Fruit fly (Drosophila melanogaster) whole organism, embryonic: ENCODE data around the gene gkt.

Experiments
- CG10267 ChIP-seq: fragments of 200-800 bp; sonication (Bioruptor generic); optimal IDR thresholded peaks from 2 replicates; lab custom pipeline; 2018; ENCODE audit warnings: missing biosample characterization, mild to moderate bottlenecking, missing genetic modification characterization, moderate library complexity
- CG10366 ChIP-seq: fragments of 200-800 bp; sonication (Bioruptor generic); IDR thresholded peaks from 2 replicates; pipeline ENCODE4 v1.3.6; 2022; ENCODE audit warnings: missing biosample characterization, missing genetic modification characterization
- CG11504 ChIP-seq: fragments of 200-800 bp; sonication (Bioruptor generic); optimal IDR thresholded peaks from 3 replicates; lab custom pipeline; 2019; ENCODE audit warnings: missing biosample characterization, mild to moderate bottlenecking, missing genetic modification characterization, moderate library complexity
- CG12769 ChIP-seq: fragments of 200-800 bp; sonication (Bioruptor generic); optimal IDR thresholded peaks from 2 replicates; lab custom pipeline; 2019; ENCODE audit warnings: missing biosample characterization, mild to moderate bottlenecking, missing genetic modification characterization, moderate library complexity
- CG13287 ChIP-seq: fragments of 200-800 bp; sonication (Bioruptor generic); IDR thresholded peaks from 2 replicates; pipeline ENCODE4 v1.3.6; 2022; ENCODE audit warnings: missing biosample characterization, missing genetic modification characterization; ENCODE audit not compliant: partially characterized antibody
- CG13894 ChIP-seq: fragments of 200-800 bp; sonication (Bioruptor generic); optimal IDR thresholded peaks from 3 replicates; lab custom pipeline; 2018; ENCODE audit warnings: missing biosample characterization, mild to moderate bottlenecking, missing genetic modification characterization, moderate library complexity
- CG14710 ChIP-seq: fragments of 200-800 bp; sonication (Bioruptor generic); optimal IDR thresholded peaks from 3 replicates; lab custom pipeline; 2019; ENCODE audit warnings: missing biosample characterization, mild to moderate bottlenecking, missing genetic modification characterization, moderate library complexity
- CG17359 ChIP-seq: fragments of 200-800 bp; sonication (Bioruptor generic); optimal IDR thresholded peaks from 3 replicates; lab custom pipeline; 2018; ENCODE audit warnings: missing biosample characterization, mild to moderate bottlenecking, missing genetic modification characterization, moderate library complexity
- CG2116 ChIP-seq: fragments of 200-800 bp; sonication (Bioruptor generic); optimal IDR thresholded peaks from 3 replicates; lab custom pipeline; 2018; ENCODE audit warnings: missing biosample characterization, mild to moderate bottlenecking, missing genetic modification characterization
- CG2199 ChIP-seq: fragments of 200-800 bp; sonication (Bioruptor generic); IDR thresholded peaks from 3 replicates; pipeline ENCODE4 v1.3.6; 2022; ENCODE audit warnings: missing biosample characterization, missing genetic modification characterization
- CG3281 ChIP-seq: fragments of 200-800 bp; sonication (Bioruptor generic); optimal IDR thresholded peaks from 3 replicates; lab custom pipeline; 2017; ENCODE audit warnings: missing biosample characterization, mild to moderate bottlenecking, missing genetic modification characterization
- CG33213 ChIP-seq: fragments of 200-800 bp; sonication (Bioruptor generic); optimal IDR thresholded peaks from 3 replicates; lab custom pipeline; 2016; ENCODE audit warnings: missing biosample characterization, missing genetic modification characterization
- CG34224 ChIP-seq: fragments of 200-800 bp; sonication (Bioruptor generic); IDR thresholded peaks from 3 replicates; pipeline ENCODE4 v1.3.6; 2022; ENCODE audit warnings: missing biosample characterization, missing genetic modification characterization; ENCODE audit not compliant: partially characterized antibody
- CG5180 ChIP-seq: fragments of 200-800 bp; sonication (Bioruptor generic); optimal IDR thresholded peaks from 3 replicates; lab custom pipeline; 2017; ENCODE audit warnings: missing biosample characterization, missing genetic modification characterization, mild to moderate bottlenecking, moderate library complexity, missing genetic modification reagents
- CG6791 ChIP-seq: fragments of 200-800 bp; sonication (Bioruptor generic); IDR thresholded peaks from 3 replicates; pipeline ENCODE4 v1.3.6; 2022; ENCODE audit warnings: missing biosample characterization, missing genetic modification characterization; ENCODE audit not compliant: partially characterized antibody
- CG7372 ChIP-seq: fragments of 200-800 bp; sonication (Bioruptor generic); IDR thresholded peaks from 2 replicates; pipeline ENCODE4 v1.3.6; 2022; ENCODE audit warnings: missing biosample characterization, missing genetic modification characterization
- CG7963 ChIP-seq: fragments of 200-800 bp; sonication (Bioruptor generic); IDR thresholded peaks from 3 replicates; pipeline ENCODE4 v1.3.6; 2022; ENCODE audit warnings: missing biosample characterization, missing genetic modification characterization; ENCODE audit not compliant: partially characterized antibody
- CG8944 ChIP-seq: fragments of 200-800 bp; sonication (Bioruptor generic); optimal IDR thresholded peaks from 3 replicates; lab custom pipeline; 2016; ENCODE audit warnings: missing biosample characterization, missing genetic modification characterization
- CG9932 ChIP-seq: fragments of 200-800 bp; sonication (Bioruptor generic); IDR thresholded peaks from 2 replicates; pipeline ENCODE4 v1.3.6; 2022; ENCODE audit warnings: missing biosample characterization, missing genetic modification characterization
- Camta ChIP-seq: fragments of 200-800 bp; sonication (Bioruptor generic); optimal IDR thresholded peaks from 2 replicates; lab custom pipeline; 2016; ENCODE audit warnings: missing biosample characterization, missing genetic modification characterization
- Dbx ChIP-seq: fragments of 200-800 bp; sonication (Bioruptor generic); IDR thresholded peaks from 3 replicates; pipeline ENCODE4 v1.3.6; 2022; ENCODE audit warnings: missing biosample characterization, missing genetic modification characterization
- Dll ChIP-seq: fragments of 200-800 bp; sonication (Bioruptor generic); IDR thresholded peaks from 4 replicates; pipeline ENCODE4 v1.3.6; 2022; ENCODE audit warnings: missing biosample characterization, missing genetic modification characterization; ENCODE audit not compliant: partially characterized antibody
- Dp ChIP-seq: fragments of 200-800 bp; sonication (Bioruptor generic); optimal IDR thresholded peaks from 2 replicates; lab custom pipeline; 2018; ENCODE audit warnings: missing biosample characterization, mild to moderate bottlenecking, missing genetic modification characterization, moderate library complexity
- Dref ChIP-seq: fragments of 200-800 bp; sonication (Bioruptor generic); IDR thresholded peaks from 2 replicates; pipeline ENCODE4 v1.3.6; 2022; ENCODE audit warnings: missing biosample characterization, missing genetic modification characterization
- E2f2 ChIP-seq: fragments of 200-800 bp; sonication (Bioruptor generic); IDR thresholded peaks from 2 replicates; pipeline ENCODE4 v1.3.6; 2022; ENCODE audit warnings: missing biosample characterization, missing genetic modification characterization
- Ets97D ChIP-seq: fragments of 200-800 bp; sonication (Bioruptor generic); optimal IDR thresholded peaks from 3 replicates; lab custom pipeline; 2016; ENCODE audit warnings: missing biosample characterization, missing genetic modification characterization
- HmgZ ChIP-seq: fragments of 200-800 bp; sonication (Bioruptor generic); optimal IDR thresholded peaks from 2 replicates; lab custom pipeline; 2018; ENCODE audit warnings: missing biosample characterization, mild to moderate bottlenecking, missing genetic modification characterization
- MBD-R2 ChIP-seq: fragments of 200-800 bp; sonication (Bioruptor generic); IDR thresholded peaks from 2 replicates; pipeline ENCODE4 v1.3.6; 2022; ENCODE audit warnings: missing biosample characterization, missing genetic modification characterization
- MESR4 ChIP-seq: fragments of 200-800 bp; sonication (Bioruptor generic); optimal IDR thresholded peaks from 2 replicates; lab custom pipeline; 2018; ENCODE audit warnings: missing biosample characterization, mild to moderate bottlenecking, missing genetic modification characterization, moderate library complexity
- Med ChIP-seq: fragments of 200-800 bp; sonication (Bioruptor generic); peaks from one replicate; lab custom pipeline; 2016; ENCODE audit warnings: missing biosample characterization, missing genetic modification characterization, mild to moderate bottlenecking, inconsistent platforms, moderate library complexity
- Rfx ChIP-seq: fragments of 200-800 bp; sonication (Bioruptor generic); IDR thresholded peaks from 2 replicates; pipeline ENCODE4 v1.3.6; 2022; ENCODE audit warnings: missing biosample characterization, missing genetic modification characterization
- Scr ChIP-seq: fragments of 200-800 bp; sonication (Bioruptor generic); IDR thresholded peaks from 2 replicates; pipeline ENCODE4 v1.3.6; 2022; ENCODE audit warnings: missing biosample characterization, missing genetic modification characterization; ENCODE audit not compliant: partially characterized antibody
- Six4 ChIP-seq: fragments of 200-800 bp; sonication (Bioruptor generic); optimal IDR thresholded peaks from 2 replicates; lab custom pipeline; 2016; ENCODE audit warnings: missing biosample characterization, missing genetic modification characterization
- Xbp1 ChIP-seq: fragments of 200-800 bp; sonication (Bioruptor generic); optimal IDR thresholded peaks from 3 replicates; lab custom pipeline; 2016; ENCODE audit warnings: missing biosample characterization, mild to moderate bottlenecking, missing genetic modification characterization
- amos ChIP-seq: fragments of 200-800 bp; sonication (Bioruptor generic); IDR thresholded peaks from 2 replicates; pipeline ENCODE4 v1.3.6; 2022; ENCODE audit warnings: missing biosample characterization, missing genetic modification characterization; ENCODE audit not compliant: partially characterized antibody
- ato ChIP-seq: fragments of 200-800 bp; sonication (Bioruptor generic); IDR thresholded peaks from 2 replicates; pipeline ENCODE4 v1.3.6; 2022; ENCODE audit warnings: missing biosample characterization, missing genetic modification characterization; ENCODE audit not compliant: partially characterized antibody
- ewg ChIP-seq: fragments of 200-800 bp; sonication (Bioruptor generic); optimal IDR thresholded peaks from 3 replicates; lab custom pipeline; 2017; ENCODE audit warnings: mild to moderate bottlenecking, missing biosample characterization, missing genetic modification reagents, missing genetic modification characterization
- exex ChIP-seq: fragments of 200-800 bp; sonication (Bioruptor generic); optimal IDR thresholded peaks from 4 replicates; lab custom pipeline; 2018; ENCODE audit warnings: missing biosample characterization, mild to moderate bottlenecking, missing genetic modification characterization, moderate library complexity
- gro ChIP-seq: fragments of 200-800 bp; sonication (Bioruptor generic); optimal IDR thresholded peaks from 2 replicates; lab custom pipeline; 2016; ENCODE audit warnings: missing biosample characterization, missing genetic modification characterization
- kni ChIP-seq: fragments of 200-800 bp; sonication (Bioruptor generic); optimal IDR thresholded peaks from 3 replicates; lab custom pipeline; 2017; ENCODE audit warnings: mild to moderate bottlenecking, missing biosample characterization, missing genetic modification reagents, missing genetic modification characterization
- knrl ChIP-seq: fragments of 200-800 bp; sonication (Bioruptor generic); IDR thresholded peaks from 3 replicates; pipeline ENCODE4 v1.3.6; 2022; ENCODE audit warnings: missing biosample characterization, missing genetic modification characterization; ENCODE audit not compliant: partially characterized antibody
- pita ChIP-seq: fragments of 200-800 bp; sonication (Bioruptor generic); optimal IDR thresholded peaks from 2 replicates; lab custom pipeline; 2017; ENCODE audit warnings: missing biosample characterization, mild to moderate bottlenecking, missing genetic modification characterization
- pzg ChIP-seq: fragments of 200-800 bp; sonication (Bioruptor generic); optimal IDR thresholded peaks from 3 replicates; lab custom pipeline; 2018; ENCODE audit warnings: missing biosample characterization, mild to moderate bottlenecking, missing genetic modification characterization, moderate library complexity
- slbo ChIP-seq: fragments of 200-800 bp; sonication (Bioruptor generic); IDR thresholded peaks from 2 replicates; pipeline ENCODE4 v1.3.6; 2022; ENCODE audit warnings: missing biosample characterization, missing genetic modification characterization
- sna ChIP-seq: fragments of 200-800 bp; sonication (Bioruptor generic); IDR thresholded peaks from 2 replicates; pipeline ENCODE4 v1.3.6; 2022; ENCODE audit warnings: missing biosample characterization, missing genetic modification characterization; ENCODE audit not compliant: partially characterized antibody
- sug ChIP-seq: fragments of 200-800 bp; optimal IDR thresholded peaks from 2 replicates; lab custom pipeline; 2019; ENCODE audit warnings: missing biosample characterization, mild to moderate bottlenecking, missing genetic modification characterization, moderate library complexity
- unc-4 ChIP-seq: fragments of 200-800 bp; sonication (Bioruptor generic); IDR thresholded peaks from 2 replicates; pipeline ENCODE4 v1.3.6; 2022; ENCODE audit warnings: missing biosample characterization, missing genetic modification characterization; ENCODE audit not compliant: partially characterized antibody
- vnd ChIP-seq: fragments of 200-800 bp; sonication (Bioruptor generic); IDR thresholded peaks from 3 replicates; pipeline ENCODE4 v1.3.6; 2022; ENCODE audit warnings: missing biosample characterization, missing genetic modification characterization; ENCODE audit not compliant: partially characterized antibody
- zfh1 ChIP-seq: fragments of 200-800 bp; sonication (Bioruptor generic); IDR thresholded peaks from 3 replicates; pipeline ENCODE4 v1.3.6; 2022; ENCODE audit warnings: missing biosample characterization, missing genetic modification characterization

Gene gkt

DNA sequence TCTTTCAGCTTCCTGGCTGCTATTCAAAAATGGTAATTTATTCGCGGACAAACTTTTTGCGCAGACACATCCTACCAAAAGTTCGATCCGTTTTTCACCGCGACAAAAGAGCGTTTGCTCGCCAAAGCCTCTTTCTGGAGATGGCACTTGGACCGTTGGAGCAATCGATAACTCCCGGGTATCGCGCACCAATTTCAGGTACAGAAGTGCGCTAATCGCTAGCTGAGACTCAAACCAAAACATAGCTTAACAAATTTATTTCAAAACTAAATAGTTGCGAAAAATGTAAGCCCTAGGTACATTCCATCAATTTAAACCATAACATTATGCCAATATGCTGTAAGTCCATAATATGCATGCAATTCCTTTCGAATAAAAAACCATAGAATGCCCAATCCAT is 15.0 kb upstream of the gkt start, which contains the start of gene toc:
Gene toc, minus strand, starts transcription at position 78 of the 400 bp plus-strand sequence.
- TF ChIP-seq Dp (peak; percentile 56), CG6791 (peak; percentile 90), HmgZ (tag; lab: Kevin White, UChicago) (peak; percentile 53), CG14710 (tag; lab: Kevin White, UChicago) (peak; percentile 42), CG13287 (GFP tag; lab: Robert Waterston, UW) (peak; percentile 92), CG34224 (GFP tag; lab: Robert Waterston, UW) (peak; percentile 84), CG11504 (tag; lab: Kevin White, UChicago) (peak; percentile 16), exex (tag; lab: Kevin White, UChicago) (peak; percentile 20), CG3281 (GFP tag; lab: Kevin White, UChicago) (no peak), Scr (peak; percentile 80), CG10267 (tag; lab: Kevin White, UChicago) (peak; percentile 12), ewg (GFP tag; lab: Kevin White, UChicago) (peak; percentile 79), Six4 (GFP tag; lab: Kevin White, UChicago) (no peak), CG7372 (GFP tag; lab: Robert Waterston, UW) (no peak), Dref (GFP tag; lab: Robert Waterston, UW) (peak; percentile 91), unc-4 (GFP tag; lab: Robert Waterston, UW) (peak; percentile 85), Ets97D (GFP tag; lab: Kevin White, UChicago) (peak; percentile 74), kni (GFP tag; lab: Kevin White, UChicago) (no peak), Dbx (peak; percentile 22; the same call in 1 of the 3 replicates), CG17359 (no peak), gro (peak; percentile 43), pita (GFP tag; lab: Kevin White, UChicago) (peak; percentile 49), knrl (GFP tag; lab: Robert Waterston, UW) (peak; percentile 84), CG8944 (GFP tag; lab: Kevin White, UChicago) (no peak), sna (GFP tag; lab: Robert Waterston, UW) (peak; percentile 79), ato (peak; percentile 79), CG10366 (GFP tag; lab: Robert Waterston, UW) (no peak), CG2116 (GFP tag; lab: Kevin White, UChicago) (peak; percentile 55), CG7963 (GFP tag; lab: Robert Waterston, UW) (peak; percentile 87), CG12769 (peak; percentile 25), CG13894 (peak; percentile 5), MESR4 (GFP tag; lab: Kevin White, UChicago) (peak; percentile 29), Rfx (GFP tag; lab: Robert Waterston, UW) (peak; percentile 66), CG2199 (GFP tag; lab: Robert Waterston, UW) (peak; percentile 12; the same call in 1 of the 3 replicates), sug (tag; lab: Kevin White, UChicago) (peak; percentile 10), E2f2 (peak; percentile 68), Xbp1 (no peak), Med (GFP tag; lab: Kevin White, UChicago) (peak; percentile 85), slbo (GFP tag; lab: Robert Waterston, UW) (peak; percentile 27; the same call in 1 of the 2 replicates), pzg (peak; percentile 84), Camta (no peak), amos (GFP tag; lab: Robert Waterston, UW) (peak; percentile 92), MBD-R2 (GFP tag; lab: Robert Waterston, UW) (peak; percentile 68), vnd (GFP tag; lab: Robert Waterston, UW) (peak; percentile 80), Dll (peak; percentile 79), CG33213 (GFP tag; lab: Kevin White, UChicago) (peak; percentile 32), zfh1 (GFP tag; lab: Robert Waterston, UW) (peak; percentile 45; the same call in 1 of the 3 replicates), CG9932 (GFP tag; lab: Robert Waterston, UW) (0 out of 2 replicates have a peak, but pooled peaks have one; percentile 6), CG5180 (GFP tag; lab: Kevin White, UChicago) (peak; percentile 4)
